Worm (Caenorhabditis elegans) whole organism, L3 larva: ENCODE data around the gene ocr-2.

Experiments used
- ZK546.5 ChIP-seq: sonication (generic microtip); optimal IDR thresholded peaks from 2 replicates; lab custom pipeline; 2017; ENCODE audit warnings: missing biosample characterization, missing genetic modification characterization
- aly-2 ChIP-seq: fragments of 150-350 bp; optimal IDR thresholded peaks from 2 replicates; lab custom pipeline; 2014; ENCODE audit warnings: missing biosample characterization, missing genetic modification characterization
- ama-1 ChIP-seq: fragments of 150-350 bp; optimal IDR thresholded peaks from 2 replicates; lab custom pipeline; 2018
- ceh-16 ChIP-seq: sonication (generic microtip); optimal IDR thresholded peaks from 2 replicates; lab custom pipeline; 2017; ENCODE audit warnings: missing biosample characterization, missing genetic modification characterization
- ceh-28 ChIP-seq: fragments of 150-350 bp; optimal IDR thresholded peaks from 2 replicates; lab custom pipeline; 2014; ENCODE audit warnings: missing biosample characterization, missing genetic modification reagents, missing genetic modification characterization
- daf-12 ChIP-seq: fragments of 150-350 bp; optimal IDR thresholded peaks from 2 replicates; lab custom pipeline; 2014; ENCODE audit warnings: missing biosample characterization, missing genetic modification reagents, missing genetic modification characterization
- egl-5 ChIP-seq: fragments of 150-350 bp; optimal IDR thresholded peaks from 2 replicates; lab custom pipeline; 2017; ENCODE audit warnings: missing biosample characterization, missing genetic modification reagents, missing genetic modification characterization, inconsistent platforms
- elt-1 ChIP-seq: fragments of 150-350 bp; optimal IDR thresholded peaks from 2 replicates; lab custom pipeline; 2014; ENCODE audit warnings: missing biosample characterization, missing genetic modification characterization
- elt-2 ChIP-seq: sonication (generic microtip); optimal IDR thresholded peaks from 2 replicates; lab custom pipeline; 2016; ENCODE audit warnings: missing genetic modification reagents, mild to moderate bottlenecking, missing genetic modification characterization, missing compliant biosample characterization
- elt-3 ChIP-seq, 3 experiments: fragments of 150-350 bp in 1 of 3; sonication (generic microtip) in 2 of 3; optimal IDR thresholded peaks; 2 replicates in 2 of 3; 4 replicates in 1 of 3; lab custom pipeline; 2014 to 2017; ENCODE audit warnings: missing biosample characterization in 3 of 3, missing genetic modification characterization in 3 of 3
- eor-1 ChIP-seq, 2 experiments: fragments of 150-350 bp; optimal IDR thresholded peaks; 2 replicates each; lab custom pipeline; 2014 to 2018; ENCODE audit warnings: missing biosample characterization in 2 of 2, missing genetic modification characterization in 2 of 2
- fkh-10 ChIP-seq: sonication (generic microtip); optimal IDR thresholded peaks from 2 replicates; lab custom pipeline; 2017; ENCODE audit warnings: missing biosample characterization, missing genetic modification reagents, missing genetic modification characterization
- fkh-2 ChIP-seq: fragments of 150-350 bp; optimal IDR thresholded peaks from 2 replicates; lab custom pipeline; 2014; ENCODE audit warnings: missing biosample characterization, missing genetic modification reagents, missing genetic modification characterization
- hmg-11 ChIP-seq: sonication (generic microtip); optimal IDR thresholded peaks from 2 replicates; lab custom pipeline; 2016; ENCODE audit warnings: missing genetic modification characterization, missing compliant biosample characterization
- lin-15B ChIP-seq: fragments of 150-350 bp; optimal IDR thresholded peaks from 2 replicates; lab custom pipeline; 2014; ENCODE audit warnings: missing biosample characterization, missing genetic modification characterization
- lin-39 ChIP-seq: fragments of 150-350 bp; optimal IDR thresholded peaks from 2 replicates; lab custom pipeline; 2018; ENCODE audit warnings: missing biosample characterization, missing genetic modification reagents, missing genetic modification characterization
- lsy-12 ChIP-seq: sonication (generic microtip); optimal IDR thresholded peaks from 2 replicates; lab custom pipeline; 2016; ENCODE audit warnings: mild to moderate bottlenecking, missing genetic modification characterization, missing compliant biosample characterization
- mml-1 ChIP-seq: fragments of 150-350 bp; sonication (generic microtip); optimal IDR thresholded peaks from 3 replicates; lab custom pipeline; 2014; ENCODE audit warnings: missing biosample characterization, missing genetic modification characterization
- nfya-1 ChIP-seq: sonication (generic microtip); optimal IDR thresholded peaks from 2 replicates; lab custom pipeline; 2017; ENCODE audit warnings: missing genetic modification characterization, mild to moderate bottlenecking, missing compliant biosample characterization, antibody characterized with exemption, moderate library complexity; ENCODE audit not compliant: insufficient read depth
- nhr-11 ChIP-seq: fragments of 150-350 bp; optimal IDR thresholded peaks from 2 replicates; lab custom pipeline; 2014; ENCODE audit warnings: missing biosample characterization, missing genetic modification characterization
- nhr-23 ChIP-seq: fragments of 150-350 bp; optimal IDR thresholded peaks from 2 replicates; lab custom pipeline; 2014; ENCODE audit warnings: missing biosample characterization, missing genetic modification reagents, missing genetic modification characterization
- nhr-25 ChIP-seq: sonication (generic microtip); optimal IDR thresholded peaks from 2 replicates; lab custom pipeline; 2017; ENCODE audit warnings: missing biosample characterization, missing genetic modification characterization
- nhr-76 ChIP-seq: fragments of 150-350 bp; sonication (generic microtip); optimal IDR thresholded peaks from 5 replicates; lab custom pipeline; 2014; ENCODE audit warnings: missing biosample characterization, missing genetic modification characterization
- nhr-77 ChIP-seq: fragments of 150-350 bp; optimal IDR thresholded peaks from 2 replicates; lab custom pipeline; 2014; ENCODE audit warnings: missing biosample characterization, missing genetic modification characterization
- pha-4 ChIP-seq: fragments of 150-350 bp; optimal IDR thresholded peaks from 2 replicates; lab custom pipeline; 2014; ENCODE audit warnings: missing biosample characterization, missing genetic modification reagents, missing genetic modification characterization
- pqm-1 ChIP-seq: fragments of 150-350 bp; optimal IDR thresholded peaks from 2 replicates; lab custom pipeline; 2017; ENCODE audit warnings: missing biosample characterization, missing genetic modification characterization, inconsistent platforms
- sea-2 ChIP-seq: fragments of 150-350 bp; sonication (generic microtip); optimal IDR thresholded peaks from 4 replicates; lab custom pipeline; 2014; ENCODE audit warnings: missing biosample characterization, missing genetic modification reagents, missing genetic modification characterization
- snpc-4 ChIP-seq: fragments of 150-350 bp; optimal IDR thresholded peaks from 2 replicates; lab custom pipeline; 2014; ENCODE audit warnings: missing biosample characterization, missing genetic modification characterization
- zag-1 ChIP-seq: fragments of 150-350 bp; optimal IDR thresholded peaks from 2 replicates; lab custom pipeline; 2014; ENCODE audit warnings: missing biosample characterization, missing genetic modification characterization
- ztf-11 ChIP-seq: fragments of 150-350 bp; optimal IDR thresholded peaks from 2 replicates; lab custom pipeline; 2014; ENCODE audit warnings: missing biosample characterization, missing genetic modification characterization

ocr-2 gene

ce11 chrIV:8181404-8181803 is 38.5 kb downstream of the ocr-2 start:
- TF ChIP-seq nfya-1 (tag; lab: Kevin White, UChicago) (peak; percentile 27), fkh-10 (GFP tag; lab: Kevin White, UChicago) (peak; percentile 80), aly-2 (tag; lab: Kevin White, UChicago) (no peak), ztf-11 (tag; lab: Kevin White, UChicago) (no peak)

- TF ChIP-seq ceh-16 (tag; lab: Kevin White, UChicago) (no peak), elt-1 (tag; lab: Kevin White, UChicago) (peak; percentile 82)
Observed at ce11 chrIV:8175686-8176532, 44.0 kb downstream of the ocr-2 start, which contains the start of gene pct-1. pct-1 (plus strand) TSS chrIV:8176482.

ce11 chrIV:8174792-8175191 is 45.1 kb downstream of the ocr-2 start:
- TF ChIP-seq elt-1 (tag; lab: Kevin White, UChicago), result no peak
- no peak for TF ChIP-seq hmg-11 (tag; lab: Kevin White, UChicago)
- peak; percentile 80 for TF ChIP-seq elt-2 (tag; lab: Kevin White, UChicago)
- peak; percentile 41 for TF ChIP-seq pqm-1
- no peak for TF ChIP-seq daf-12 (tag; lab: Kevin White, UChicago)
- no peak for TF ChIP-seq aly-2 (tag; lab: Kevin White, UChicago)
- TF ChIP-seq nhr-77 (tag; lab: Kevin White, UChicago), result no peak
- TF ChIP-seq mml-1 (tag; lab: Kevin White, UChicago), result no peak
- no peak for TF ChIP-seq lsy-12
- TF ChIP-seq ama-1 (lab: Kevin White, UChicago), result no peak
- no peak for TF ChIP-seq lin-39 (tag; lab: Kevin White, UChicago)
- no peak for TF ChIP-seq nhr-76
- no peak for TF ChIP-seq eor-1 (tag; optimal IDR thresholded peaks at IDR 0.05; lab: Kevin White, UChicago)
- TF ChIP-seq fkh-2 (tag; lab: Kevin White, UChicago), result no peak
- no peak for TF ChIP-seq lin-15B (tag; lab: Kevin White, UChicago)
- TF ChIP-seq snpc-4, result no peak
- no peak for TF ChIP-seq ceh-28 (tag; lab: Kevin White, UChicago)

- TF ChIP-seq egl-5 (tag; lab: Kevin White, UChicago), result no peak
- no peak for TF ChIP-seq sea-2
- no peak for TF ChIP-seq elt-3 (tag; optimal IDR thresholded peaks at IDR 0.05; lab: Kevin White, UChicago)
- TF ChIP-seq ZK546.5 (tag; lab: Kevin White, UChicago), result no peak
Observed at ce11 chrIV:8173610-8174009, 46.3 kb downstream of the ocr-2 start.

- no peak for TF ChIP-seq zag-1 (tag; lab: Kevin White, UChicago)
- TF ChIP-seq egl-5 (tag; lab: Kevin White, UChicago), result no peak
- TF ChIP-seq hmg-11 (tag; lab: Kevin White, UChicago), result no peak
- TF ChIP-seq elt-2 (tag; lab: Kevin White, UChicago), result no peak
- peak; percentile 21 for TF ChIP-seq nhr-25 (tag; lab: Kevin White, UChicago)
- no peak for TF ChIP-seq daf-12 (tag; lab: Kevin White, UChicago)
- TF ChIP-seq lin-39 (tag; lab: Kevin White, UChicago), result no peak
- TF ChIP-seq, all 47 proteins: peak for 1
Observed at ce11 chrIV:8171376-8171775, 48.5 kb downstream of the ocr-2 start.

- TF ChIP-seq nhr-23, result peak; percentile 90
- peak; percentile 89 for TF ChIP-seq pha-4 (tag; lab: Kevin White, UChicago)
- peak; percentile 62 for TF ChIP-seq ceh-28 (tag; lab: Kevin White, UChicago)
- TF ChIP-seq nhr-25 (tag; lab: Kevin White, UChicago), result peak; percentile 79
- TF ChIP-seq aly-2 (tag; lab: Kevin White, UChicago), result no peak
- TF ChIP-seq nhr-11, result no peak
Observed at ce11 chrIV:8170264-8170663, 49.6 kb downstream of the ocr-2 start.
